Fruit fly (Drosophila melanogaster): ENCODE data around the gene crb.
A peak's percentile ranks its signal among the peaks of the same experiment; 100 is the strongest.

crb gene

DNA sequence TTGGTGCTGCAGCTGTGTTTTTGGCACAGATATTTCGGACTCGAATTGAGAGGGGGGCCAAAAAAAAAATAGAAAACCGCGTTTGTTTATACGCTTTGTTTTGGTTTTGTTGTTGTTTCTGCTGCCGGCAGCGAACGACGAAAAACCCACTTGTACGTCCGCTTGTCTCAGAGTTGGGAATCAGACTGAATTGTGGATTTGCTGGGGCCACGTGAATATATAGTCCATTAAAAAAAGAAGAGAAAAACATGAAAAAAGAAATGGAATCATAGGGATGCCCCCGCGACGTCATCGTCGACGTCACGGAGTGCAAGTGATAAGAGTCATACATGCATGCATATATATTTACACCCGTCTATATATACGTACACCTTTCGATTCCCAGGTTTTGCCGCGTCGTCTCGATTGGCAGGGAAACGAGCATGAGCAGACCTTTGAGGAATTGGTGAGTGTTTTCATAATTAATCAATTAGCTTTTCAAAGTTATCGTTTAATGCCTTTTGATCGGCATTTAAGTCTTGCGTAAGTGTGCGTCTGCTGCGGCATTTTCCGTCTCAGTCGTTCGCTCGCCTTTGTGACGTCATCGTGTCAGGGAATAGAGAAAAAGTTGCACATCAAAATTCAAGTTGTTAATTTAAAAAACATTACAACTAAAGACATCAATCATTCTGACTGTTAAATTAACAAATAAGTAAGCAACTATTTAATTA, 24.9 kb downstream of the crb start (continued):
- TF ChIP-seq Bteb2 (GFP tag; optimal IDR thresholded peaks at IDR 0.05) (no peak), CG18262 (tag; optimal IDR thresholded peaks at IDR 0.05) (no peak), Atf-2 (GFP tag; optimal IDR thresholded peaks at IDR 0.05) (no peak), Sin3A (optimal IDR thresholded peaks at IDR 0.05) (no peak), twi (tag; optimal IDR thresholded peaks at IDR 0.05) (no peak), grau (tag; optimal IDR thresholded peaks at IDR 0.05) (no peak), gro (GFP tag; optimal IDR thresholded peaks at IDR 0.05) (peak; percentile 18), Deaf1 (tag; optimal IDR thresholded peaks at IDR 0.05) (no peak), Nf-YA (GFP tag; IDR thresholded peaks at IDR 0.05) (no peak), CG8944 (GFP tag; optimal IDR thresholded peaks at IDR 0.05) (no peak), nau (GFP tag; optimal IDR thresholded peaks at IDR 0.05) (no peak), CG6689 (GFP tag; IDR thresholded peaks at IDR 0.05) (no peak), sens (GFP tag) (peak; percentile 21), Dip3 (GFP tag; optimal IDR thresholded peaks at IDR 0.05) (no peak), sc (optimal IDR thresholded peaks at IDR 0.05) (no peak), sc (GFP tag; optimal IDR thresholded peaks at IDR 0.05) (no peak), Bdp1 (GFP tag; optimal IDR thresholded peaks at IDR 0.05) (no peak), CG34376 (GFP tag; optimal IDR thresholded peaks at IDR 0.05) (peak; percentile 4), shn (GFP tag; optimal IDR thresholded peaks at IDR 0.05) (peak; percentile 9), kah (GFP tag; optimal IDR thresholded peaks at IDR 0.05) (peak; percentile 12), CG43689 (GFP tag; IDR thresholded peaks at IDR 0.05) (no peak), CG4360 (GFP tag; IDR thresholded peaks at IDR 0.05) (peak; percentile 69), D (optimal IDR thresholded peaks at IDR 0.05) (no peak), D (GFP tag; optimal IDR thresholded peaks at IDR 0.05) (no peak), Atf6 (GFP tag; IDR thresholded peaks at IDR 0.05) (no peak), slp2 (GFP tag; optimal IDR thresholded peaks at IDR 0.05) (no peak), Dip2 (GFP tag; IDR thresholded peaks at IDR 0.05) (no peak), Nf-YB (GFP tag; optimal IDR thresholded peaks at IDR 0.05) (no peak), cato (GFP tag; optimal IDR thresholded peaks at IDR 0.05; ENCODE audit: borderline replicate concordance) (no peak), hbn (GFP tag; IDR thresholded peaks at IDR 0.05; ENCODE audit: partially characterized antibody) (no peak), Max (GFP tag; optimal IDR thresholded peaks at IDR 0.05) (no peak), chm (GFP tag; IDR thresholded peaks at IDR 0.05) (0 out of 2 replicates have a peak, but pooled peaks have one; percentile 8), PHDP (tag; optimal IDR thresholded peaks at IDR 0.05) (no peak), sug (tag; optimal IDR thresholded peaks at IDR 0.05) (no peak), CG17361 (GFP tag; IDR thresholded peaks at IDR 0.05) (no peak), NK7.1 (GFP tag; optimal IDR thresholded peaks at IDR 0.05) (no peak), Pdp1 (GFP tag; optimal IDR thresholded peaks at IDR 0.05) (peak in 1 of 2 experiments; percentile 99), Ada2b (GFP tag; IDR thresholded peaks at IDR 0.05) (no peak), CG34224 (GFP tag; IDR thresholded peaks at IDR 0.05; ENCODE audit: partially characterized antibody) (no peak), Asciz (GFP tag; optimal IDR thresholded peaks at IDR 0.05) (no peak), CG16815 (GFP tag; optimal IDR thresholded peaks at IDR 0.05) (no peak)

DNA sequence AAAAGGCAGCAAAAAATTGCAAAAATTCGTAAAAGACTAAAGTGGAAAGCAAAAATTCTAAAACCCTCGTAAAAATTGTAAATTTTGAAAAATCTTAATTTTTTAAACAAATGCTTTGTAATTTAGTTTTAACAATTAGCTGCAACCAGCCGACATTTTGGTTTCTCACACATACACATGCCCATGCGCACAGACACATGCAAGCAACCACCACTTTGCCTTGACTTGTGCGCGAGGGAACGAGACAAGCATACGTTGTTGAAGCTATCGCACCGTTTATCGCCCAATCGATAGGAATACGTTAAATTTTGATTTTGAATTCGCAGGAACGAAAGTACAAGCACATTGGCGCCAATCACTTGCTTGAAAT, 25.4 kb downstream of the crb start:
- TF ChIP-seq CG8765 (GFP tag; IDR thresholded peaks at IDR 0.05) = no peak
- TF ChIP-seq Rx (GFP tag; IDR thresholded peaks at IDR 0.05) = no peak
- TF ChIP-seq CG10147 (GFP tag; optimal IDR thresholded peaks at IDR 0.05) = no peak
- no peak for TF ChIP-seq fd102C (GFP tag; optimal IDR thresholded peaks at IDR 0.05)
- TF ChIP-seq fd96Cb (tag; optimal IDR thresholded peaks at IDR 0.05) = no peak
- no peak for TF ChIP-seq Trl (optimal IDR thresholded peaks at IDR 0.05)
- TF ChIP-seq Trl (GFP tag; optimal IDR thresholded peaks at IDR 0.05) = no peak
- no peak for TF ChIP-seq stc (GFP tag; IDR thresholded peaks at IDR 0.05)
- no peak for TF ChIP-seq sens-2 (GFP tag; IDR thresholded peaks at IDR 0.05)
- TF ChIP-seq Bgb (GFP tag; IDR thresholded peaks at IDR 0.05; ENCODE audit: partially characterized antibody) = peak; percentile 80
- no peak for TF ChIP-seq bigmax (GFP tag; optimal IDR thresholded peaks at IDR 0.05)
- peak; percentile 11; the same call in 1 of the 3 replicates for TF ChIP-seq CG14860 (GFP tag; IDR thresholded peaks at IDR 0.05; ENCODE audit: partially characterized antibody)
- no peak for TF ChIP-seq dmrt11E (tag; optimal IDR thresholded peaks at IDR 0.05)
- TF ChIP-seq jigr1 (GFP tag; IDR thresholded peaks at IDR 0.05) = no peak

Data from whole organism, embryonic.